Fruit fly (Drosophila melanogaster) whole organism, wandering third instar larva: ENCODE measurements around the gene Galphaf.

ENCODE experiments used
- Abd-B ChIP-seq: fragments of >200 bp; optimal IDR thresholded peaks from 2 replicates; lab custom pipeline; 2017; ENCODE audit warnings: missing biosample characterization, missing genetic modification characterization
- CG32264 ChIP-seq: fragments of 200-800 bp; sonication (Bioruptor generic); optimal IDR thresholded peaks from 2 replicates; lab custom pipeline; 2016; ENCODE audit warnings: missing biosample characterization, missing genetic modification characterization
- CG9705 ChIP-seq: fragments of 200-800 bp; sonication (Bioruptor generic); optimal IDR thresholded peaks from 2 replicates; lab custom pipeline; 2018; ENCODE audit warnings: missing biosample characterization, mild to moderate bottlenecking, missing genetic modification characterization
- CrebA ChIP-seq: fragments of 200-800 bp; sonication (Bioruptor generic); optimal IDR thresholded peaks from 2 replicates; lab custom pipeline; 2016; ENCODE audit warnings: missing biosample characterization, mild to moderate bottlenecking, missing genetic modification characterization, borderline replicate concordance
- Dfd ChIP-seq: fragments of >200 bp; optimal IDR thresholded peaks from 2 replicates; lab custom pipeline; 2017; ENCODE audit warnings: missing biosample characterization, missing genetic modification characterization
- Dif ChIP-seq: fragments of 200-275, 200-300 bp; sonication (Bioruptor generic); optimal IDR thresholded peaks from 2 replicates; lab custom pipeline; 2018; ENCODE audit warnings: missing biosample characterization, missing genetic modification characterization; ENCODE audit not compliant: partially characterized antibody
- GATAd ChIP-seq: sonication (Bioruptor generic); optimal IDR thresholded peaks from 2 replicates; lab custom pipeline; 2016; ENCODE audit warnings: missing biosample characterization, missing genetic modification characterization
- HLH106 ChIP-seq: fragments of 200-800 bp; optimal IDR thresholded peaks from 3 replicates; lab custom pipeline; 2019; ENCODE audit warnings: missing biosample characterization, mild to moderate bottlenecking, missing genetic modification characterization, moderate library complexity
- Hnf4 ChIP-seq: fragments of 200-800 bp; sonication (Bioruptor generic); optimal IDR thresholded peaks from 2 replicates; lab custom pipeline; 2016; ENCODE audit warnings: missing biosample characterization, mild to moderate bottlenecking, missing genetic modification characterization
- Hr78 ChIP-seq: fragments of >200 bp; optimal IDR thresholded peaks from 2 replicates; lab custom pipeline; 2017; ENCODE audit warnings: missing biosample characterization, missing genetic modification characterization
- Hr83 ChIP-seq: fragments of 200-300 bp; sonication (Bioruptor generic); optimal IDR thresholded peaks from 2 replicates; lab custom pipeline; 2016; ENCODE audit warnings: missing biosample characterization, mild to moderate bottlenecking, missing genetic modification characterization, moderate library complexity; ENCODE audit not compliant: poor library complexity, severe bottlenecking
- Jra ChIP-seq: sonication (Bioruptor generic); optimal IDR thresholded peaks from 2 replicates; lab custom pipeline; 2016; ENCODE audit warnings: missing biosample characterization, missing genetic modification characterization
- Mio ChIP-seq: sonication (Bioruptor generic); optimal IDR thresholded peaks from 2 replicates; lab custom pipeline; 2016; ENCODE audit warnings: missing biosample characterization, missing genetic modification characterization
- Myc ChIP-seq: fragments of >200 bp; optimal IDR thresholded peaks from 2 replicates; lab custom pipeline; 2017
- N ChIP-seq: fragments of >200 bp; optimal IDR thresholded peaks from 2 replicates; lab custom pipeline; 2018; ENCODE audit warnings: missing biosample characterization, missing external identifiers, missing genetic modification characterization
- OdsH ChIP-seq: fragments of 200-800 bp; sonication (Bioruptor generic); optimal IDR thresholded peaks from 2 replicates; lab custom pipeline; 2016; ENCODE audit warnings: missing biosample characterization, mild to moderate bottlenecking, missing genetic modification characterization
- Rel ChIP-seq, 2 experiments: fragments of 200-800 bp; sonication (Bioruptor generic) in 1 of 2; optimal IDR thresholded peaks; 2 replicates in 1 of 2; 3 replicates in 1 of 2; lab custom pipeline; 2016 to 2019; ENCODE audit warnings: mild to moderate bottlenecking in 2 of 2, missing biosample characterization in 2 of 2, missing genetic modification characterization in 2 of 2, moderate library complexity in 1 of 2
- Sp1 ChIP-seq: fragments of 200-800 bp; sonication (Bioruptor generic); optimal IDR thresholded peaks from 3 replicates; lab custom pipeline; 2019; ENCODE audit warnings: missing biosample characterization, mild to moderate bottlenecking, missing genetic modification characterization, moderate library complexity
- Vsx2 ChIP-seq: fragments of 200-300, 225-300 bp; sonication (Bioruptor generic); optimal IDR thresholded peaks from 2 replicates; lab custom pipeline; 2018; ENCODE audit warnings: missing biosample characterization, missing genetic modification characterization; ENCODE audit not compliant: partially characterized antibody
- br ChIP-seq: fragments of 200-800 bp; sonication (Bioruptor generic); optimal IDR thresholded peaks from 2 replicates; lab custom pipeline; 2016; ENCODE audit warnings: missing biosample characterization, missing genetic modification characterization
- brk ChIP-seq: fragments of 200-800 bp; sonication (Bioruptor generic); optimal IDR thresholded peaks from 2 replicates; lab custom pipeline; 2016; ENCODE audit warnings: missing biosample characterization, mild to moderate bottlenecking, missing genetic modification characterization
- dl ChIP-seq, 2 experiments: fragments of 175-275, 200-275 bp in 1 of 2; fragments of 200-275 bp in 1 of 2; sonication (Bioruptor generic); optimal IDR thresholded peaks; lab custom pipeline; 2018; ENCODE audit warnings: mild to moderate bottlenecking in 2 of 2, missing biosample characterization in 2 of 2, missing genetic modification characterization in 2 of 2, moderate library complexity in 2 of 2; ENCODE audit not compliant: partially characterized antibody in 2 of 2, insufficient read depth in 1 of 2
- dmrt93B ChIP-seq: fragments of 200-800 bp; sonication (Bioruptor generic); optimal IDR thresholded peaks from 2 replicates; lab custom pipeline; 2018; ENCODE audit warnings: missing biosample characterization, mild to moderate bottlenecking, missing genetic modification characterization
- dsf ChIP-seq: sonication (Bioruptor generic); optimal IDR thresholded peaks from 2 replicates; lab custom pipeline; 2016; ENCODE audit warnings: missing biosample characterization, missing genetic modification characterization, borderline replicate concordance
- ey ChIP-seq: fragments of 200-800 bp; sonication (Bioruptor generic); optimal IDR thresholded peaks from 2 replicates; lab custom pipeline; 2016; ENCODE audit warnings: missing biosample characterization, missing genetic modification characterization
- foxo ChIP-seq, 2 experiments: fragments of 200-800 bp; sonication (Bioruptor generic); optimal IDR thresholded peaks; 2 replicates in 1 of 2; 3 replicates in 1 of 2; lab custom pipeline; 2016 to 2017; ENCODE audit warnings: missing biosample characterization in 2 of 2, missing genetic modification characterization in 2 of 2
- fru ChIP-seq: fragments of 200-800 bp; sonication (Bioruptor generic); optimal IDR thresholded peaks from 3 replicates; lab custom pipeline; 2016; ENCODE audit warnings: missing biosample characterization, mild to moderate bottlenecking, missing genetic modification characterization
- h ChIP-seq: fragments of 200-800 bp; sonication (Bioruptor generic); optimal IDR thresholded peaks from 3 replicates; lab custom pipeline; 2016; ENCODE audit warnings: missing biosample characterization, mild to moderate bottlenecking, missing genetic modification characterization
- jim ChIP-seq: fragments of 175-275, 200-325 bp; sonication (Bioruptor generic); optimal IDR thresholded peaks from 2 replicates; lab custom pipeline; 2016; ENCODE audit warnings: missing biosample characterization, mild to moderate bottlenecking, missing genetic modification characterization
- lola ChIP-seq: fragments of >200 bp; optimal IDR thresholded peaks from 2 replicates; lab custom pipeline; 2017; ENCODE audit warnings: missing biosample characterization, missing genetic modification characterization
- pan ChIP-seq: fragments of >200 bp; optimal IDR thresholded peaks from 2 replicates; lab custom pipeline; 2017
- psq ChIP-seq: fragments of 200-800 bp; sonication (Bioruptor generic); optimal IDR thresholded peaks from 3 replicates; lab custom pipeline; 2017; ENCODE audit warnings: missing biosample characterization, mild to moderate bottlenecking, missing genetic modification characterization, moderate library complexity
- rgr ChIP-seq: fragments of 200-800 bp; sonication (Bioruptor generic); optimal IDR thresholded peaks from 3 replicates; lab custom pipeline; 2016; ENCODE audit warnings: missing biosample characterization, mild to moderate bottlenecking, missing genetic modification characterization
- sage ChIP-seq: fragments of 200-800 bp; sonication (Bioruptor generic); optimal IDR thresholded peaks from 2 replicates; lab custom pipeline; 2016; ENCODE audit warnings: missing biosample characterization, mild to moderate bottlenecking, missing genetic modification characterization
- sv ChIP-seq: fragments of 200-800 bp; sonication (Bioruptor generic); optimal IDR thresholded peaks from 3 replicates; lab custom pipeline; 2016; ENCODE audit warnings: missing biosample characterization, missing genetic modification characterization
- tai ChIP-seq: sonication (Bioruptor generic); optimal IDR thresholded peaks from 2 replicates; lab custom pipeline; 2016; ENCODE audit warnings: missing biosample characterization, missing genetic modification characterization
- usp ChIP-seq: fragments of >200 bp; optimal IDR thresholded peaks from 2 replicates; lab custom pipeline; 2017; ENCODE audit warnings: missing biosample characterization, missing genetic modification characterization
- woc ChIP-seq: sonication (Bioruptor generic); optimal IDR thresholded peaks from 2 replicates; lab custom pipeline; 2016; ENCODE audit warnings: missing biosample characterization, mild to moderate bottlenecking, missing genetic modification characterization

Galphaf gene

dm6 chr3L:16659099-16659498 lies 8.6 kb downstream of the Galphaf start:
- TF ChIP-seq Myc (lab: Kevin White, UChicago) (no peak), CrebA (GFP tag; lab: Kevin White, UChicago) (no peak), Sp1 (GFP tag; lab: Kevin White, UChicago) (no peak), dl (GFP tag; optimal IDR thresholded peaks at IDR 0.05; lab: Kevin White, UChicago; ENCODE audit: insufficient read depth in 1 of 2, partially characterized antibody in 2 of 2) (no peak), fru (GFP tag; lab: Kevin White, UChicago) (no peak), Dfd (GFP tag; lab: Kevin White, UChicago) (no peak), dmrt93B (GFP tag; lab: Kevin White, UChicago) (no peak), Hr83 (GFP tag; lab: Kevin White, UChicago) (no peak), Mio (no peak), Jra (no peak), foxo (GFP tag; optimal IDR thresholded peaks at IDR 0.05; lab: Kevin White, UChicago) (no peak), Hnf4 (GFP tag; lab: Kevin White, UChicago) (no peak), GATAd (no peak), Rel (GFP tag; optimal IDR thresholded peaks at IDR 0.05; lab: Kevin White, UChicago) (no peak), Rel (tag; optimal IDR thresholded peaks at IDR 0.05; lab: Kevin White, UChicago) (no peak)

dm6 chr3L:16657014-16657413 lies 10.7 kb downstream of the Galphaf start:
- TF ChIP-seq foxo (GFP tag; optimal IDR thresholded peaks at IDR 0.05; lab: Kevin White, UChicago) (peak in 1 of 2 experiments; percentile 42), jim (GFP tag; lab: Kevin White, UChicago) (no peak), Hr83 (GFP tag; lab: Kevin White, UChicago) (no peak), brk (GFP tag; lab: Kevin White, UChicago) (no peak), OdsH (peak; percentile 47), Dif (no peak), br (GFP tag; lab: Kevin White, UChicago) (peak; percentile 29), Jra (no peak), dsf (no peak), Hnf4 (GFP tag; lab: Kevin White, UChicago) (no peak), Hr78 (no peak), pan (no peak), Abd-B (GFP tag; lab: Kevin White, UChicago) (no peak), usp (GFP tag; lab: Kevin White, UChicago) (no peak), N (GFP tag; lab: Kevin White, UChicago) (no peak), Rel (GFP tag; optimal IDR thresholded peaks at IDR 0.05; lab: Kevin White, UChicago) (no peak), Rel (tag; optimal IDR thresholded peaks at IDR 0.05; lab: Kevin White, UChicago) (no peak), Dfd (GFP tag; lab: Kevin White, UChicago) (no peak), CG32264 (GFP tag; lab: Kevin White, UChicago) (no peak), woc (GFP tag; lab: Kevin White, UChicago) (no peak), CrebA (GFP tag; lab: Kevin White, UChicago) (no peak), h (GFP tag; lab: Kevin White, UChicago) (peak; percentile 57), rgr (GFP tag; lab: Kevin White, UChicago) (peak; percentile 18), HLH106 (tag; lab: Kevin White, UChicago) (no peak), lola (GFP tag; lab: Kevin White, UChicago) (no peak), dmrt93B (GFP tag; lab: Kevin White, UChicago) (no peak), tai (GFP tag; lab: Kevin White, UChicago) (no peak), sv (GFP tag; lab: Kevin White, UChicago) (no peak), Mio (no peak), fru (GFP tag; lab: Kevin White, UChicago) (peak; percentile 42), Vsx2 (no peak), psq (GFP tag; lab: Kevin White, UChicago) (peak; percentile 34), ey (GFP tag; lab: Kevin White, UChicago) (peak; percentile 47), dl (GFP tag; optimal IDR thresholded peaks at IDR 0.05; lab: Kevin White, UChicago; ENCODE audit: insufficient read depth in 1 of 2, partially characterized antibody in 2 of 2) (no peak), GATAd (no peak), Myc (lab: Kevin White, UChicago) (no peak), CG9705 (GFP tag; lab: Kevin White, UChicago) (no peak), sage (GFP tag; lab: Kevin White, UChicago) (no peak), Sp1 (GFP tag; lab: Kevin White, UChicago) (peak; percentile 0)
